Fruit fly (Drosophila melanogaster) whole organism, prepupa: ENCODE results near the gene CG15141.

Source experiments
- Blimp-1 ChIP-seq: fragments of 200-800 bp; sonication (Bioruptor generic); optimal IDR thresholded peaks from 3 replicates; lab custom pipeline; 2017; ENCODE audit warnings: missing biosample characterization, missing genetic modification characterization, mild to moderate bottlenecking, moderate library complexity, missing genetic modification reagents
- CG10669 ChIP-seq: fragments of 200-800 bp; sonication (Bioruptor generic); optimal IDR thresholded peaks from 3 replicates; lab custom pipeline; 2018; ENCODE audit warnings: missing biosample characterization, mild to moderate bottlenecking, missing genetic modification characterization, moderate library complexity
- CG11294 ChIP-seq: fragments of 200-800 bp; sonication (Bioruptor generic); IDR thresholded peaks from 2 replicates; pipeline ENCODE4 v1.3.6; 2022; ENCODE audit warnings: missing biosample characterization, missing genetic modification characterization
- CG3919 ChIP-seq: fragments of 200-800 bp; sonication (Bioruptor generic); optimal IDR thresholded peaks from 3 replicates; lab custom pipeline; 2016; ENCODE audit warnings: missing biosample characterization, missing genetic modification characterization
- CG4318 ChIP-seq: fragments of 200-800 bp; sonication (Bioruptor generic); optimal IDR thresholded peaks from 3 replicates; lab custom pipeline; 2017; ENCODE audit warnings: missing biosample characterization, mild to moderate bottlenecking, missing genetic modification characterization
- CG8119 ChIP-seq: fragments of 200-800 bp; sonication (Bioruptor generic); IDR thresholded peaks from 3 replicates; pipeline ENCODE4 v1.3.6; 2022; ENCODE audit warnings: missing biosample characterization, missing genetic modification characterization
- Eip78C ChIP-seq: fragments of 200-800 bp; sonication (Bioruptor generic); peaks from one replicate; lab custom pipeline; 2016; ENCODE audit warnings: missing biosample characterization, missing genetic modification characterization
- Ets96B ChIP-seq: fragments of 200-800 bp; optimal IDR thresholded peaks from 2 replicates; lab custom pipeline; 2019; ENCODE audit warnings: missing biosample characterization, mild to moderate bottlenecking, missing genetic modification characterization, moderate library complexity
- Sox15 ChIP-seq: fragments of 200-800 bp; sonication (Bioruptor generic); optimal IDR thresholded peaks from 3 replicates; lab custom pipeline; 2016; ENCODE audit warnings: missing biosample characterization, missing genetic modification characterization
- eg ChIP-seq: fragments of 200-800 bp; sonication (Bioruptor generic); IDR thresholded peaks from 3 replicates; pipeline ENCODE4 v1.3.6; 2022; ENCODE audit warnings: missing biosample characterization, missing genetic modification characterization
- spab ChIP-seq: fragments of 200-800 bp; sonication (Bioruptor generic); optimal IDR thresholded peaks from 2 replicates; lab custom pipeline; 2017; ENCODE audit warnings: missing biosample characterization, mild to moderate bottlenecking, missing genetic modification characterization, missing genetic modification reagents

The CG15141 gene

DNA sequence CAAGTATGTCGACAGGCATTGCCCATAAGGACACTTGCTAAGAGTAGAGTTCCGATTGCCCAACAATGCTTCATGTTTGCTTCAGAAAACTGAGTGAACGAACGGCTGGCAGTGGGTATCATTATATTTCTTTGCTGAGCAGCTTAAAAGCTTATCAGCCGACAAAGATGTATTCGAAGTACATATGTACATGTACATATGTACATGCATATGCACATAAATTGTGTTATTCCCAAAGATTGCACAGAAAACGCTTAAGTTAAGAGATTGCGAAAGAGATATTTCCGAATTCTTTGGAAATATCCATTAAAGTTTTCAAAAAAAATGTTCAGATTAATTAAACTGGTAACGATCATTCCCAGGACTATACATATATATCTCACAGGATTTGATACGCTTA is 45.4 kb downstream of the CG15141 start, which contains the start of gene SPH93:
Gene SPH93, minus strand, starts transcription at position 101 of the 400 bp plus-strand sequence.
- TF ChIP-seq CG3919 (GFP tag; lab: Kevin White, UChicago) = no peak
- no peak for TF ChIP-seq CG8119 (GFP tag; lab: Robert Waterston, UW)
- no peak for TF ChIP-seq CG4318 (GFP tag; lab: Kevin White, UChicago)
- TF ChIP-seq CG11294 = no peak
- TF ChIP-seq Eip78C (GFP tag; lab: Kevin White, UChicago) = peak; percentile 40
- no peak for TF ChIP-seq CG10669 (GFP tag; lab: Kevin White, UChicago)
- TF ChIP-seq eg (GFP tag; lab: Robert Waterston, UW) = no peak

DNA sequence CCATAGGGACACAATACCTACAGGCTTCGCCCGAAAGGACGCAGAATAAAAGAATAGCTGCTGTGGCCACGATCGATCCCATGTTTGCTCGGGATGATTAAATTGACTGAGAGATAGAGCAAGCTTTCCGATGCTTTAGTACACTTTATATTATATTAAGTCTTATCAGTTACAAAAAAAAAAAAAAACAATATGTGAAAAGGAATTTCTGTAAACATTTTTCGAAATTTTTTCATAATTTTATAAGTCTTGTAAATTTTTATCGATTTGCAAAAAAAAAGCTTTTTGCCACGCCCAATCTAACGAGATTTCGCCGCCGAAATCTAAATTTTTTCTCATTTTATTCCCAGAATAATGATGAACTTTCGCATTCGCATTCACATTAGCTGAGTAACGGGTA is 47.5 kb downstream of the CG15141 start, which contains the start of gene CG18563:
Gene CG18563, minus strand, starts transcription at position 101 of the 400 bp plus-strand sequence.
- no peak for TF ChIP-seq Sox15 (GFP tag; lab: Kevin White, UChicago)
- TF ChIP-seq Blimp-1 = no peak
- TF ChIP-seq Ets96B (tag; lab: Kevin White, UChicago) = no peak
- TF ChIP-seq Eip78C (GFP tag; lab: Kevin White, UChicago) = peak; percentile 23
- no peak for TF ChIP-seq spab (GFP tag; lab: Kevin White, UChicago)
